Fruit fly (Drosophila melanogaster): ENCODE results near the gene CG10177.

DNA sequence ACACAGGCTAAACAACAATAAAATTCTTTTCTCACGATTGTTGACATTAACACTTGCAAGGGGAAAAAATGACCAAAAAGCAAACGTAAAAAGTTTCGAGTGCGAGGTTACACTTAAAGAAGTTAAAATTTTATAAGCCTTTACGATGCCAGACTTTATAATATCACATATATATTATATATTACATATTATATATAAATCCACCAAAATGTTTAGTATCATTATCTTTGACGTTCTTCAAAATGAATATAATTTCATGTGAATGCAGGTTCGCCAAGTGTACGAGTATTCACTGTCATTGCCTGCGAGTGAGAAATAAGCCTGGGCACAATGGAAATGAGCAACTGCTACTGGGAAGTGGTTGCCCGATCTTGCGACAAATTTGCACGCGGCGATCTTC lies 13.1 kb downstream of the CG10177 start:
- TF ChIP-seq psq (optimal IDR thresholded peaks at IDR 0.05), result no peak
- no peak for TF ChIP-seq usp (GFP tag; optimal IDR thresholded peaks at IDR 0.05)
- no peak for TF ChIP-seq EcR (GFP tag; optimal IDR thresholded peaks at IDR 0.05)

Data from whole organism.